Worm (Caenorhabditis elegans) whole organism, L2 larva: ENCODE data around the gene C06H5.11.
A peak's percentile ranks its signal among the peaks of the same experiment; 100 is the strongest.
"Not testable (repeated sequence)": the region's sequence is repeated elsewhere in the genome, so short reads cannot be mapped to it uniquely, and the experiment has no call there.

Source experiments
- C34F6.9 ChIP-seq: fragments of 150-350 bp; optimal IDR thresholded peaks from 2 replicates; lab custom pipeline; 2014; ENCODE audit warnings: missing biosample characterization, missing genetic modification characterization
- F13H6.1 ChIP-seq: sonication (generic microtip); optimal IDR thresholded peaks from 2 replicates; lab custom pipeline; 2016; ENCODE audit warnings: missing genetic modification characterization, missing compliant biosample characterization
- ama-1 ChIP-seq: fragments of 150-350 bp; optimal IDR thresholded peaks from 2 replicates; lab custom pipeline; 2018; ENCODE audit warnings: inconsistent platforms
- blmp-1 ChIP-seq: sonication (generic microtip); optimal IDR thresholded peaks from 2 replicates; lab custom pipeline; 2017; ENCODE audit warnings: missing genetic modification characterization, mild to moderate bottlenecking, missing compliant biosample characterization, antibody characterized with exemption, moderate library complexity; ENCODE audit not compliant: insufficient read depth
- ceh-16 ChIP-seq: fragments of 150-350 bp; optimal IDR thresholded peaks from 2 replicates; lab custom pipeline; 2014; ENCODE audit warnings: missing biosample characterization, missing genetic modification characterization
- crh-2 ChIP-seq: sonication (generic microtip); optimal IDR thresholded peaks from 2 replicates; lab custom pipeline; 2017; ENCODE audit warnings: missing biosample characterization, missing genetic modification characterization
- elt-1 ChIP-seq: fragments of 150-350 bp; optimal IDR thresholded peaks from 2 replicates; lab custom pipeline; 2014; ENCODE audit warnings: missing biosample characterization, missing genetic modification characterization
- elt-3 ChIP-seq: sonication (generic microtip); optimal IDR thresholded peaks from 2 replicates; lab custom pipeline; 2017; ENCODE audit warnings: missing biosample characterization, missing genetic modification characterization
- fos-1 ChIP-seq: fragments of 150-350 bp; optimal IDR thresholded peaks from 2 replicates; lab custom pipeline; 2014; ENCODE audit warnings: missing biosample characterization, missing genetic modification characterization
- gmeb-1 ChIP-seq: fragments of 150-350 bp; optimal IDR thresholded peaks from 2 replicates; lab custom pipeline; 2014; ENCODE audit warnings: missing biosample characterization, missing genetic modification characterization
- lin-11 ChIP-seq: fragments of 150-350 bp; sonication (generic microtip); optimal IDR thresholded peaks from 2 replicates; lab custom pipeline; 2014; ENCODE audit warnings: missing biosample characterization, missing genetic modification characterization, inconsistent platforms, mixed read lengths
- lin-13 ChIP-seq: fragments of 150-350 bp; optimal IDR thresholded peaks from 2 replicates; lab custom pipeline; 2014; ENCODE audit warnings: missing biosample characterization, missing genetic modification reagents, missing genetic modification characterization
- lin-39 ChIP-seq: fragments of 150-350 bp; optimal IDR thresholded peaks from 2 replicates; lab custom pipeline; 2014; ENCODE audit warnings: missing biosample characterization, missing genetic modification reagents, missing genetic modification characterization
- lsy-2 ChIP-seq, 2 experiments: fragments of 150-350 bp in 1 of 2; sonication (generic microtip) in 1 of 2; optimal IDR thresholded peaks; 2 replicates each; lab custom pipeline; 2014 to 2017; ENCODE audit warnings: missing biosample characterization in 2 of 2, missing genetic modification characterization in 2 of 2
- mab-5 ChIP-seq: fragments of 150-350 bp; optimal IDR thresholded peaks from 2 replicates; lab custom pipeline; 2014; ENCODE audit warnings: missing biosample characterization, missing genetic modification characterization
- nhr-10 ChIP-seq: sonication (generic microtip); optimal IDR thresholded peaks from 2 replicates; lab custom pipeline; 2017; ENCODE audit warnings: missing biosample characterization, missing genetic modification characterization
- nhr-12 ChIP-seq: fragments of 150-350 bp; optimal IDR thresholded peaks from 2 replicates; lab custom pipeline; 2014; ENCODE audit warnings: missing biosample characterization, missing genetic modification characterization
- nhr-21 ChIP-seq: fragments of 150-350 bp; optimal IDR thresholded peaks from 2 replicates; lab custom pipeline; 2014; ENCODE audit warnings: missing biosample characterization, missing genetic modification characterization
- nhr-23 ChIP-seq: fragments of 150-350 bp; optimal IDR thresholded peaks from 2 replicates; lab custom pipeline; 2014; ENCODE audit warnings: missing biosample characterization, missing genetic modification reagents, missing genetic modification characterization
- nhr-25 ChIP-seq: fragments of 150-350 bp; sonication (generic microtip); optimal IDR thresholded peaks from 3 replicates; lab custom pipeline; 2014; ENCODE audit warnings: missing biosample characterization, missing genetic modification characterization
- nhr-6 ChIP-seq: fragments of 150-350 bp; optimal IDR thresholded peaks from 2 replicates; lab custom pipeline; 2014; ENCODE audit warnings: missing biosample characterization, missing genetic modification characterization
- nhr-77 ChIP-seq: fragments of 150-350 bp; optimal IDR thresholded peaks from 2 replicates; lab custom pipeline; 2014; ENCODE audit warnings: missing biosample characterization, missing genetic modification characterization
- peb-1 ChIP-seq: fragments of 150-350 bp; optimal IDR thresholded peaks from 2 replicates; lab custom pipeline; 2014; ENCODE audit warnings: missing biosample characterization, missing genetic modification characterization
- sem-4 ChIP-seq: fragments of 150-350 bp; optimal IDR thresholded peaks from 2 replicates; lab custom pipeline; 2014; ENCODE audit warnings: missing biosample characterization, missing genetic modification reagents, missing genetic modification characterization
- sma-9 ChIP-seq, 2 experiments: fragments of 150-350 bp in 1 of 2; sonication (generic microtip) in 1 of 2; optimal IDR thresholded peaks; 2 replicates each; lab custom pipeline; 2014 to 2016; ENCODE audit warnings: missing genetic modification characterization in 2 of 2, mild to moderate bottlenecking in 1 of 2, missing biosample characterization in 1 of 2, missing compliant biosample characterization in 1 of 2, missing genetic modification reagents in 1 of 2, moderate library complexity in 1 of 2
- snpc-4 ChIP-seq: fragments of 150-350 bp; optimal IDR thresholded peaks from 2 replicates; lab custom pipeline; 2014; ENCODE audit warnings: missing biosample characterization, missing genetic modification characterization
- unc-39 ChIP-seq: fragments of 150-350 bp; optimal IDR thresholded peaks from 2 replicates; lab custom pipeline; 2014; ENCODE audit warnings: missing biosample characterization, missing genetic modification characterization
- unc-55 ChIP-seq: fragments of 150-350 bp; sonication (generic microtip); optimal IDR thresholded peaks from 3 replicates; lab custom pipeline; 2014; ENCODE audit warnings: missing biosample characterization, missing genetic modification reagents, missing genetic modification characterization
- unc-62 ChIP-seq: fragments of 150-350 bp; optimal IDR thresholded peaks from 2 replicates; lab custom pipeline; 2014; ENCODE audit warnings: missing biosample characterization, missing genetic modification reagents, missing genetic modification characterization
- zag-1 ChIP-seq: fragments of 150-350 bp; optimal IDR thresholded peaks from 2 replicates; lab custom pipeline; 2014; ENCODE audit warnings: missing biosample characterization, missing genetic modification characterization

C06H5.11 gene

ce11 chrV:17903829-17904228 lies 10.0 kb upstream of the C06H5.11 start, which contains the start of gene C06H5.14:
Gene C06H5.14 (plus strand): TSS chrV:17904129.
- not testable (repeated sequence) for TF ChIP-seq F13H6.1 (tag; lab: Kevin White, UChicago); sma-9 (GFP tag; optimal IDR thresholded peaks at IDR 0.05; lab: Kevin White, UChicago); sma-9 (tag; optimal IDR thresholded peaks at IDR 0.05; lab: Kevin White, UChicago); nhr-23 (tag; lab: Kevin White, UChicago)
- TF ChIP-seq, all 48 proteins: peak for 0; not testable (repeated sequence) for 48

ce11 chrV:17899503-17899902 lies 5.6 kb upstream of the C06H5.11 start, which contains the start of gene fbxa-157:
Gene fbxa-157 (plus strand): TSS chrV:17899803.
- TF ChIP-seq nhr-6 (no peak), C34F6.9 (tag; lab: Kevin White, UChicago) (no peak), ceh-16 (no peak), nhr-10 (no peak), F13H6.1 (tag; lab: Kevin White, UChicago) (no peak), elt-1 (tag; lab: Kevin White, UChicago) (no peak), sma-9 (GFP tag; optimal IDR thresholded peaks at IDR 0.05; lab: Kevin White, UChicago) (no peak), sma-9 (tag; optimal IDR thresholded peaks at IDR 0.05; lab: Kevin White, UChicago) (no peak), blmp-1 (tag; lab: Kevin White, UChicago) (no peak), zag-1 (tag; lab: Kevin White, UChicago) (no peak), nhr-12 (tag; lab: Kevin White, UChicago) (no peak), nhr-77 (no peak), crh-2 (tag; lab: Kevin White, UChicago) (no peak), elt-3 (tag; lab: Kevin White, UChicago) (no peak)

- not testable (repeated sequence) for TF ChIP-seq lin-39 (tag; lab: Kevin White, UChicago); lin-11; mab-5
Observed at ce11 chrV:17897646-17898045, 3.8 kb upstream of the C06H5.11 start, which contains the start of gene C06H5.13. Gene C06H5.13 (minus strand): TSS chrV:17897746.

ce11 chrV:17896736-17897353 lies 3.0 kb upstream of the C06H5.11 start, which contains the start of gene fbxa-156:
Gene fbxa-156 (minus strand): TSS chrV:17896786.
- TF ChIP-seq fos-1 (tag; lab: Kevin White, UChicago), result peak; percentile 51
- no peak for TF ChIP-seq elt-1 (tag; lab: Kevin White, UChicago)

- TF ChIP-seq nhr-21 (tag; lab: Kevin White, UChicago); ceh-16; unc-62 (GFP tag; lab: Kevin White, UChicago): not testable (repeated sequence)
Observed at ce11 chrV:17894485-17894884, 626 bp upstream of the C06H5.11 start, which contains the start of gene C06H5.12. Gene C06H5.12 (plus strand): TSS chrV:17894785.

ce11 chrV:17891317-17891716 lies 2.5 kb downstream of the C06H5.11 start:
- peak; percentile 32 for TF ChIP-seq fos-1 (tag; lab: Kevin White, UChicago)
- TF ChIP-seq nhr-21 (tag; lab: Kevin White, UChicago), result no peak
- no peak for TF ChIP-seq ceh-16
- TF ChIP-seq lsy-2 (tag; optimal IDR thresholded peaks at IDR 0.05; lab: Kevin White, UChicago), result no peak

- TF ChIP-seq fos-1 (tag; lab: Kevin White, UChicago), result peak; percentile 35
- no peak for TF ChIP-seq ama-1 (lab: Kevin White, UChicago)
- TF ChIP-seq, all 48 proteins: peak for 1
Observed at ce11 chrV:17888939-17889338, 4.9 kb downstream of the C06H5.11 start, which contains the start of gene C06H5.6. Gene C06H5.6 (minus strand): TSS chrV:17888984.

- TF ChIP-seq F13H6.1 (tag; lab: Kevin White, UChicago) (peak; percentile 41), crh-2 (tag; lab: Kevin White, UChicago) (peak; percentile 39), lin-13 (GFP tag; lab: Kevin White, UChicago) (peak; percentile 48), snpc-4 (tag; lab: Kevin White, UChicago) (peak; percentile 46), peb-1 (tag; lab: Kevin White, UChicago) (no peak), sma-9 (GFP tag; optimal IDR thresholded peaks at IDR 0.05; lab: Kevin White, UChicago) (no peak), sma-9 (tag; optimal IDR thresholded peaks at IDR 0.05; lab: Kevin White, UChicago) (no peak), gmeb-1 (tag; lab: Kevin White, UChicago) (peak; percentile 77), nhr-25 (peak; percentile 36), unc-39 (tag; lab: Kevin White, UChicago) (no peak), C34F6.9 (tag; lab: Kevin White, UChicago) (peak; percentile 39), unc-55 (peak; percentile 66), lsy-2 (tag; optimal IDR thresholded peaks at IDR 0.05; lab: Kevin White, UChicago) (peak; percentile 19 to 75), sem-4 (tag; lab: Kevin White, UChicago) (peak; percentile 64), nhr-6 (peak; percentile 60)
Observed at ce11 chrV:17871049-17871448, 22.8 kb downstream of the C06H5.11 start, which contains the start of gene phf-14. Gene phf-14 (plus strand): TSS chrV:17871393.
